Fruit fly (Drosophila melanogaster): Measurements from ENCODE around the gene CG33178.
A peak's percentile ranks its signal among the peaks of the same experiment; 100 is the strongest.

CG33178 gene

dm6 chrX:15084580-15085138 is 2.0 kb downstream of the CG33178 start, which contains the start of gene Cox17 (continued):
- TF ChIP-seq CG11902 (GFP tag; optimal IDR thresholded peaks at IDR 0.05) = peak; percentile 69
- peak; percentile 59 for TF ChIP-seq spab (GFP tag; optimal IDR thresholded peaks at IDR 0.05)
- peak; percentile 62 for TF ChIP-seq eg (GFP tag; IDR thresholded peaks at IDR 0.05)
- TF ChIP-seq Hr4 (GFP tag; optimal IDR thresholded peaks at IDR 0.05) = peak; percentile 83
- TF ChIP-seq pdm3 (GFP tag; optimal IDR thresholded peaks at IDR 0.05) = peak; percentile 79
- TF ChIP-seq esn (GFP tag; optimal IDR thresholded peaks at IDR 0.05) = peak; percentile 86
- peak; percentile 80 for TF ChIP-seq Sox14 (GFP tag; optimal IDR thresholded peaks at IDR 0.05)
- peak; percentile 73 for TF ChIP-seq CG6792 (GFP tag; optimal IDR thresholded peaks at IDR 0.05)
- TF ChIP-seq vri (GFP tag; optimal IDR thresholded peaks at IDR 0.05) = peak; percentile 64
- TF ChIP-seq CG1621 (tag; optimal IDR thresholded peaks at IDR 0.05) = peak; percentile 68
- TF ChIP-seq CG31627 (GFP tag; optimal IDR thresholded peaks at IDR 0.05) = peak; percentile 81
- peak; percentile 58 for TF ChIP-seq Eip93F (GFP tag; optimal IDR thresholded peaks at IDR 0.05)
- TF ChIP-seq Eip75B (GFP tag; optimal IDR thresholded peaks at IDR 0.05) = peak; percentile 77
- TF ChIP-seq cyc (GFP tag; optimal IDR thresholded peaks at IDR 0.05) = peak; percentile 83
- TF ChIP-seq Blimp-1 (GFP tag; optimal IDR thresholded peaks at IDR 0.05) = peak; percentile 58
- TF ChIP-seq CG16779 (tag; optimal IDR thresholded peaks at IDR 0.05) = peak; percentile 15
- TF ChIP-seq CG9139 (GFP tag; optimal IDR thresholded peaks at IDR 0.05) = no peak
- peak; percentile 60; the same call in 1 of the 2 replicates for TF ChIP-seq CG11294 (GFP tag; IDR thresholded peaks at IDR 0.05)
- TF ChIP-seq CG4318 (GFP tag; optimal IDR thresholded peaks at IDR 0.05) = peak; percentile 75
- TF ChIP-seq CG7368 (GFP tag; optimal IDR thresholded peaks at IDR 0.05) = peak; percentile 25
- peak; percentile 68 for TF ChIP-seq Lpt (GFP tag; optimal IDR thresholded peaks at IDR 0.05)
- peak; percentile 91 for TF ChIP-seq Eip78C (GFP tag)
- TF ChIP-seq CG32006 (GFP tag; optimal IDR thresholded peaks at IDR 0.05) = peak; percentile 88
- TF ChIP-seq lz (GFP tag; optimal IDR thresholded peaks at IDR 0.05) = peak; percentile 88
- peak; percentile 76 for TF ChIP-seq CG8632 (GFP tag; optimal IDR thresholded peaks at IDR 0.05)
- peak; percentile 93 for TF ChIP-seq svp (GFP tag)
- peak; percentile 48 for TF ChIP-seq dsx (GFP tag; optimal IDR thresholded peaks at IDR 0.05; ENCODE audit: poor library complexity, severe bottlenecking)
- peak; percentile 59 for TF ChIP-seq CG11762 (GFP tag; optimal IDR thresholded peaks at IDR 0.05; ENCODE audit: insufficient read depth)
- peak; percentile 44 for TF ChIP-seq dac (GFP tag; optimal IDR thresholded peaks at IDR 0.05)
- peak; percentile 47 for TF ChIP-seq fd85E (GFP tag; optimal IDR thresholded peaks at IDR 0.05)
- TF ChIP-seq CG34406 (GFP tag; optimal IDR thresholded peaks at IDR 0.05) = peak; percentile 78

DNA sequence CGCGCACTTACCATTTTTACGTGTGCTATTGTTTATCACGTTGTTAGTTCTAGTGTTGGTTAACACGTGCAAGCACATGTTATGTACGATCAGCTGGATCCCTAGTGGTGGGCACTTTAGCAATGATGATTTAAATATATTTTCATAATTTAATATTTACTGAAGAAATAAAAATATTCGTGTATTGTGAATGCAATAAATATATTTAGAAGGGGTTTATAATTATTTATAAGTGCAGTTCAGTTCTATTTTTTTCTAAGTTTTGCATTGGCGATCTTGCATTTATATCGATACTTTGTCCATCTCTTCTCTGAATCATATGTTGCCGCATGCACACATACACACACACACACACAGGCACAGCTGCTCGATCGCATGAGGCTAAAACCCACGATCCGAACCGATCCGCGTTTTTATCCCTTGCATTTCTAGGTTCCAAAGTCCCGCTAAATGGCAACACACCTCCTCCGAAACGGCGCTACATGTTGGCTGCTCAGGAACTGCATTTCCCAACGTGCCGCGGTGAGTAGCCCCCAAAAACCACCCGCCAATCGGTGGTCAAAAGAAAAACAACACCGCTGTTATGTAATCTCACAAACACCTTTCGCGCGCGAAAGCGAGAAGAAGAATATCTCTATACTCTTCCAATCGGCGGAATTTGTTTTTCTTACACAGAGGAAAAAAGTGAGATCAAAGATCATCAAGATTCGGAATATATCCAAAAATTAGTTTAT is 3.3 kb downstream of the CG33178 start, which contains the start of the genes CG15027 and Dbct:
TSS of gene CG15027 (minus strand) at position 51 of the 734 bp plus-strand sequence.
TSS of gene Dbct (plus strand) at position 349 of the 734 bp plus-strand sequence.
- TF ChIP-seq Eip75B (GFP tag; optimal IDR thresholded peaks at IDR 0.05) (peak; percentile 28), CG6792 (GFP tag; optimal IDR thresholded peaks at IDR 0.05) (peak; percentile 41), CG11902 (GFP tag; optimal IDR thresholded peaks at IDR 0.05) (peak; percentile 26), Sox102F (GFP tag; optimal IDR thresholded peaks at IDR 0.05) (peak; percentile 32), eg (GFP tag; IDR thresholded peaks at IDR 0.05) (peak; percentile 63), Gug (GFP tag; IDR thresholded peaks at IDR 0.05) (peak; percentile 23; the same call in 1 of the 2 replicates), acj6 (GFP tag; optimal IDR thresholded peaks at IDR 0.05) (peak; percentile 65), Lpt (GFP tag; optimal IDR thresholded peaks at IDR 0.05) (no peak), Met (GFP tag; optimal IDR thresholded peaks at IDR 0.05) (peak; percentile 64), achi (GFP tag; optimal IDR thresholded peaks at IDR 0.05) (peak; percentile 64), CG8632 (GFP tag; optimal IDR thresholded peaks at IDR 0.05) (peak; percentile 60), CG8319 (GFP tag; optimal IDR thresholded peaks at IDR 0.05) (peak; percentile 49), CG32006 (GFP tag; optimal IDR thresholded peaks at IDR 0.05) (peak; percentile 43), salr (GFP tag; optimal IDR thresholded peaks at IDR 0.05) (peak; percentile 4 to 14), CG3919 (GFP tag; optimal IDR thresholded peaks at IDR 0.05) (peak; percentile 53), Hr38 (GFP tag; optimal IDR thresholded peaks at IDR 0.05) (no peak), CG6854 (GFP tag; optimal IDR thresholded peaks at IDR 0.05) (peak; percentile 3), pdm3 (GFP tag; optimal IDR thresholded peaks at IDR 0.05) (peak; percentile 66), Sox15 (GFP tag; optimal IDR thresholded peaks at IDR 0.05) (peak; percentile 30), Ets96B (tag; optimal IDR thresholded peaks at IDR 0.05) (peak; percentile 67), CG3032 (tag; optimal IDR thresholded peaks at IDR 0.05) (peak; percentile 69), dsx (GFP tag; optimal IDR thresholded peaks at IDR 0.05; ENCODE audit: poor library complexity, severe bottlenecking) (peak; percentile 46), CG6808 (GFP tag; optimal IDR thresholded peaks at IDR 0.05) (peak; percentile 37), CG31627 (GFP tag; optimal IDR thresholded peaks at IDR 0.05) (peak; percentile 45), CG6276 (GFP tag; optimal IDR thresholded peaks at IDR 0.05) (peak; percentile 30), cyc (GFP tag; optimal IDR thresholded peaks at IDR 0.05) (peak; percentile 51), Sox14 (GFP tag; optimal IDR thresholded peaks at IDR 0.05) (peak; percentile 35), OdsH (GFP tag; optimal IDR thresholded peaks at IDR 0.05) (peak; percentile 78), CG34406 (GFP tag; optimal IDR thresholded peaks at IDR 0.05) (peak; percentile 63)
